Worm (Caenorhabditis elegans) whole organism, dauer: Measurements from ENCODE around the gene col-144.

Experiments used
- unc-62 ChIP-seq: sonication (generic microtip); optimal IDR thresholded peaks from 2 replicates; lab custom pipeline; 2017; ENCODE audit warnings: missing biosample characterization, missing genetic modification reagents, missing genetic modification characterization

Gene col-144

ce11 chrV:9165073-9165699, 4.7 kb upstream of the col-144 start, which contains the start of gene col-10:
col-10 (minus strand) TSS chrV:9165307.
- TF ChIP-seq unc-62 (GFP tag; lab: Kevin White, UChicago): no peak

- TF ChIP-seq unc-62 (GFP tag; lab: Kevin White, UChicago): no peak
These were observed 3.5 kb upstream of the col-144 start for ce11 chrV:9163897-9164296.

ce11 chrV:9162955-9163468, 2.6 kb upstream of the col-144 start, which contains the start of gene col-145:
col-145 (minus strand) TSS chrV:9163005.
- TF ChIP-seq unc-62 (GFP tag; lab: Kevin White, UChicago): no peak

ce11 chrV:9162118-9162729, 1.8 kb upstream of the col-144 start:
- TF ChIP-seq unc-62 (GFP tag; lab: Kevin White, UChicago): no peak

- no peak for TF ChIP-seq unc-62 (GFP tag; lab: Kevin White, UChicago)
These were observed 2.8 kb downstream of the col-144 start for ce11 chrV:9157597-9157996.

ce11 chrV:9156679-9157078, 3.8 kb downstream of the col-144 start, which contains the start of gene B0222.15:
B0222.15 (minus strand) TSS chrV:9156779.
- TF ChIP-seq unc-62 (GFP tag; lab: Kevin White, UChicago): no peak

- TF ChIP-seq unc-62 (GFP tag; lab: Kevin White, UChicago): no peak
These were observed 4.8 kb downstream of the col-144 start for ce11 chrV:9155616-9156015.

ce11 chrV:9154772-9155171, 5.7 kb downstream of the col-144 start, which contains the start of gene B0222.5:
B0222.5 (minus strand) TSS chrV:9154872.
- TF ChIP-seq unc-62 (GFP tag; lab: Kevin White, UChicago): no peak

- no peak for TF ChIP-seq unc-62 (GFP tag; lab: Kevin White, UChicago)
These were observed 8.1 kb downstream of the col-144 start for ce11 chrV:9152339-9152738.

- TF ChIP-seq unc-62 (GFP tag; lab: Kevin White, UChicago): no peak
These were observed 12.3 kb downstream of the col-144 start for ce11 chrV:9148151-9148550.

ce11 chrV:9146849-9147557, 13.4 kb downstream of the col-144 start, which contains the start of gene spl-2:
spl-2 (minus strand) TSS chrV:9146899.
- no peak for TF ChIP-seq unc-62 (GFP tag; lab: Kevin White, UChicago)

- no peak for TF ChIP-seq unc-62 (GFP tag; lab: Kevin White, UChicago)
These were observed 14.2 kb downstream of the col-144 start for ce11 chrV:9146196-9146595.

- no peak for TF ChIP-seq unc-62 (GFP tag; lab: Kevin White, UChicago)
These were observed 16.5 kb downstream of the col-144 start for ce11 chrV:9143896-9144295.

ce11 chrV:9141297-9141696, 19.1 kb downstream of the col-144 start, which contains the start of gene pitr-3:
pitr-3 (minus strand) TSS chrV:9141397.
- no peak for TF ChIP-seq unc-62 (GFP tag; lab: Kevin White, UChicago)

ce11 chrV:9137618-9138017, 22.8 kb downstream of the col-144 start, which contains the start of gene pitr-2:
pitr-2 (minus strand) TSS chrV:9137718.
- TF ChIP-seq unc-62 (GFP tag; lab: Kevin White, UChicago): no peak

- TF ChIP-seq unc-62 (GFP tag; lab: Kevin White, UChicago): no peak
These were observed 26.5 kb downstream of the col-144 start, which contains the start of gene B0222.1 for ce11 chrV:9133950-9134349. B0222.1 (plus strand) TSS chrV:9134255.
